Fruit fly (Drosophila melanogaster) whole organism, embryonic: ENCODE results near the gene CG34008.

Source experiments
- CG2678 ChIP-seq: fragments of 200-800 bp; sonication (Bioruptor generic); optimal IDR thresholded peaks from 3 replicates; lab custom pipeline; 2019; ENCODE audit warnings: missing biosample characterization, mild to moderate bottlenecking, missing genetic modification characterization, moderate library complexity
- CG9609 ChIP-seq: fragments of 200-800 bp; sonication (Bioruptor generic); optimal IDR thresholded peaks from 3 replicates; lab custom pipeline; 2016; ENCODE audit warnings: missing biosample characterization, missing genetic modification characterization
- Nf-YA ChIP-seq: fragments of 200-800 bp; sonication (Bioruptor generic); IDR thresholded peaks from 2 replicates; pipeline ENCODE4 v1.3.6; 2022; ENCODE audit warnings: missing biosample characterization, missing genetic modification characterization
- Sin3A ChIP-seq: fragments of >200 bp; optimal IDR thresholded peaks from 2 replicates; lab custom pipeline; 2018
- psq ChIP-seq: fragments of 200-800 bp; sonication (Bioruptor generic); optimal IDR thresholded peaks from 2 replicates; lab custom pipeline; 2017; ENCODE audit warnings: missing biosample characterization, missing genetic modification characterization
- shn ChIP-seq: fragments of 200-800 bp; sonication (Bioruptor generic); optimal IDR thresholded peaks from 3 replicates; lab custom pipeline; 2016; ENCODE audit warnings: missing biosample characterization, missing genetic modification characterization

- TF ChIP-seq Sin3A, result no peak
- no peak for TF ChIP-seq Nf-YA (GFP tag; lab: Robert Waterston, UW)
- TF ChIP-seq psq, result no peak
- TF ChIP-seq CG9609, result no peak
- TF ChIP-seq shn, result no peak
- TF ChIP-seq CG2678 (tag; lab: Kevin White, UChicago), result no peak
Measured at dm6 chr3R:20595901-20596300, 14.6 kb upstream of the CG34008 start.
